Fruit fly (Drosophila melanogaster): ENCODE data around the gene hiw.

The hiw gene

dm6 chrX:15080780-15081402 lies 17.7 kb upstream of the hiw start, which contains the start of gene CG33177 (continued):
- TF ChIP-seq z (GFP tag; IDR thresholded peaks at IDR 0.05) = no peak
- no peak for TF ChIP-seq fd102C (GFP tag; optimal IDR thresholded peaks at IDR 0.05)
- TF ChIP-seq CG10543 (GFP tag; optimal IDR thresholded peaks at IDR 0.05) = peak; percentile 26
- TF ChIP-seq Poxn (GFP tag; IDR thresholded peaks at IDR 0.05) = no peak
- peak; percentile 23 for TF ChIP-seq run (tag; optimal IDR thresholded peaks at IDR 0.05)
- no peak for TF ChIP-seq CG17802 (tag; optimal IDR thresholded peaks at IDR 0.05)
- TF ChIP-seq tup (GFP tag; optimal IDR thresholded peaks at IDR 0.05) = no peak
- TF ChIP-seq CG7271 (tag; optimal IDR thresholded peaks at IDR 0.05) = no peak
- peak; percentile 56 for TF ChIP-seq CG17912 (GFP tag; optimal IDR thresholded peaks at IDR 0.05)
- no peak for TF ChIP-seq CG4820 (GFP tag; optimal IDR thresholded peaks at IDR 0.05)
- no peak for TF ChIP-seq trh (GFP tag; optimal IDR thresholded peaks at IDR 0.05)
- no peak for TF ChIP-seq CG1647 (GFP tag; optimal IDR thresholded peaks at IDR 0.05)
- TF ChIP-seq grn (GFP tag; optimal IDR thresholded peaks at IDR 0.05) = peak; percentile 30
- peak; percentile 3 for TF ChIP-seq pzg (GFP tag; optimal IDR thresholded peaks at IDR 0.05)
- TF ChIP-seq CG17359 (tag; optimal IDR thresholded peaks at IDR 0.05) = peak; percentile 37
- no peak for TF ChIP-seq CG14014 (GFP tag; IDR thresholded peaks at IDR 0.05)
- TF ChIP-seq dan (GFP tag; IDR thresholded peaks at IDR 0.05) = no peak
- TF ChIP-seq dysf (GFP tag; IDR thresholded peaks at IDR 0.05) = no peak; the same call in 2 of the 3 replicates
- TF ChIP-seq CG11696 (GFP tag; IDR thresholded peaks at IDR 0.05) = no peak
- no peak for TF ChIP-seq tna (GFP tag; IDR thresholded peaks at IDR 0.05; ENCODE audit: partially characterized antibody)
- no peak for TF ChIP-seq sr (GFP tag; IDR thresholded peaks at IDR 0.05)
- TF ChIP-seq sc (optimal IDR thresholded peaks at IDR 0.05) = no peak
- TF ChIP-seq sc (GFP tag; optimal IDR thresholded peaks at IDR 0.05) = no peak
- no peak for TF ChIP-seq CG3726 (GFP tag; IDR thresholded peaks at IDR 0.05)
- TF ChIP-seq Hsf (GFP tag; optimal IDR thresholded peaks at IDR 0.05) = peak; percentile 16
- TF ChIP-seq onecut (GFP tag; IDR thresholded peaks at IDR 0.05) = no peak
- TF ChIP-seq trem (tag; optimal IDR thresholded peaks at IDR 0.05) = no peak
- TF ChIP-seq Med (GFP tag) = peak; percentile 77
- TF ChIP-seq HLH4C (GFP tag; IDR thresholded peaks at IDR 0.05; ENCODE audit: partially characterized antibody) = no peak
- no peak for TF ChIP-seq CG13123 (GFP tag; optimal IDR thresholded peaks at IDR 0.05)
- no peak for TF ChIP-seq CG18599 (GFP tag; optimal IDR thresholded peaks at IDR 0.05)
- peak; percentile 10 for TF ChIP-seq CG12391 (tag; optimal IDR thresholded peaks at IDR 0.05)
- TF ChIP-seq cwo (GFP tag; optimal IDR thresholded peaks at IDR 0.05) = no peak
- TF ChIP-seq CG18764 (GFP tag; optimal IDR thresholded peaks at IDR 0.05) = no peak
- TF ChIP-seq slp2 (GFP tag; optimal IDR thresholded peaks at IDR 0.05) = no peak
- no peak for TF ChIP-seq cato (GFP tag; optimal IDR thresholded peaks at IDR 0.05; ENCODE audit: borderline replicate concordance)
- TF ChIP-seq peb (GFP tag; IDR thresholded peaks at IDR 0.05) = no peak
- no peak for TF ChIP-seq Hr3 (GFP tag; optimal IDR thresholded peaks at IDR 0.05)
- TF ChIP-seq Fer1 (GFP tag; optimal IDR thresholded peaks at IDR 0.05) = no peak
- no peak for TF ChIP-seq Oaz (GFP tag; IDR thresholded peaks at IDR 0.05)
- TF ChIP-seq CG10979 (tag; optimal IDR thresholded peaks at IDR 0.05) = peak; percentile 58
- no peak for TF ChIP-seq zf30C (GFP tag; optimal IDR thresholded peaks at IDR 0.05)
- peak; percentile 6 for TF ChIP-seq CG5245 (GFP tag; optimal IDR thresholded peaks at IDR 0.05)
- no peak for TF ChIP-seq C15 (GFP tag; IDR thresholded peaks at IDR 0.05)
- TF ChIP-seq toy (GFP tag; IDR thresholded peaks at IDR 0.05) = no peak
- TF ChIP-seq CG10274 (GFP tag; optimal IDR thresholded peaks at IDR 0.05) = no peak
- peak; percentile 34; the same call in 1 of the 2 replicates for TF ChIP-seq vvl (GFP tag; IDR thresholded peaks at IDR 0.05)
- TF ChIP-seq zfh1 (GFP tag; IDR thresholded peaks at IDR 0.05) = no peak
- peak; percentile 79 for TF ChIP-seq sens (GFP tag)
- TF ChIP-seq gro (GFP tag; optimal IDR thresholded peaks at IDR 0.05) = peak; percentile 10
- TF ChIP-seq eyg (GFP tag; optimal IDR thresholded peaks at IDR 0.05) = no peak
